Fruit fly (Drosophila melanogaster): Measurements from ENCODE around the gene CG34163.
A peak's percentile ranks its signal among the peaks of the same experiment; 100 is the strongest.

CG34163 gene

dm6 chr2L:12011682-12012655, 23.9 kb downstream of the CG34163 start (continued):
- TF ChIP-seq CG15336 (GFP tag; IDR thresholded peaks at IDR 0.05) (no peak), CG7368 (GFP tag; optimal IDR thresholded peaks at IDR 0.05) (peak; percentile 60), achi (GFP tag; optimal IDR thresholded peaks at IDR 0.05) (peak; percentile 36), CG31627 (GFP tag; optimal IDR thresholded peaks at IDR 0.05) (peak; percentile 73), Ets96B (tag; optimal IDR thresholded peaks at IDR 0.05) (peak; percentile 54), CG6163 (GFP tag; IDR thresholded peaks at IDR 0.05) (no peak), Sox102F (GFP tag; optimal IDR thresholded peaks at IDR 0.05) (peak; percentile 83), CG10631 (GFP tag; optimal IDR thresholded peaks at IDR 0.05) (no peak), vri (GFP tag; optimal IDR thresholded peaks at IDR 0.05) (no peak), pdm3 (GFP tag; optimal IDR thresholded peaks at IDR 0.05) (peak; percentile 52), CG8319 (GFP tag; optimal IDR thresholded peaks at IDR 0.05) (peak; percentile 40), dac (GFP tag; optimal IDR thresholded peaks at IDR 0.05) (peak; percentile 27), CG8632 (GFP tag; optimal IDR thresholded peaks at IDR 0.05) (no peak), CG6792 (GFP tag; optimal IDR thresholded peaks at IDR 0.05) (peak; percentile 73), fd85E (GFP tag; optimal IDR thresholded peaks at IDR 0.05) (no peak), CG1621 (tag; optimal IDR thresholded peaks at IDR 0.05) (peak; percentile 82), salr (GFP tag; optimal IDR thresholded peaks at IDR 0.05) (peak; percentile 1 to 47), CG3032 (tag; optimal IDR thresholded peaks at IDR 0.05) (peak; percentile 72), Hr38 (GFP tag; optimal IDR thresholded peaks at IDR 0.05) (no peak), dsx (GFP tag; optimal IDR thresholded peaks at IDR 0.05; ENCODE audit: poor library complexity, severe bottlenecking) (peak; percentile 92)

- TF ChIP-seq Eip78C (GFP tag): peak; percentile 85
- TF ChIP-seq ss (GFP tag; optimal IDR thresholded peaks at IDR 0.05): no peak
- no peak for TF ChIP-seq CG8119 (GFP tag; IDR thresholded peaks at IDR 0.05)
- peak; percentile 53 for TF ChIP-seq Hr39 (GFP tag; optimal IDR thresholded peaks at IDR 0.05)
- TF ChIP-seq cyc (GFP tag; optimal IDR thresholded peaks at IDR 0.05): peak; percentile 34
- peak; percentile 1 for TF ChIP-seq achi (GFP tag; optimal IDR thresholded peaks at IDR 0.05)
- peak; percentile 19 for TF ChIP-seq Sox14 (GFP tag; optimal IDR thresholded peaks at IDR 0.05)
- TF ChIP-seq lz (GFP tag; optimal IDR thresholded peaks at IDR 0.05): peak; percentile 27
- TF ChIP-seq CG31627 (GFP tag; optimal IDR thresholded peaks at IDR 0.05): peak; percentile 41
- TF ChIP-seq OdsH (GFP tag; optimal IDR thresholded peaks at IDR 0.05): peak; percentile 29
- TF ChIP-seq Smox (GFP tag; optimal IDR thresholded peaks at IDR 0.05): peak; percentile 40
- no peak for TF ChIP-seq CG6276 (GFP tag; optimal IDR thresholded peaks at IDR 0.05)
- TF ChIP-seq Sox102F (GFP tag; optimal IDR thresholded peaks at IDR 0.05): peak; percentile 33
- peak; percentile 48 for TF ChIP-seq CG10631 (GFP tag; optimal IDR thresholded peaks at IDR 0.05)
- TF ChIP-seq esn (GFP tag; optimal IDR thresholded peaks at IDR 0.05): peak; percentile 32
- TF ChIP-seq fd85E (GFP tag; optimal IDR thresholded peaks at IDR 0.05): no peak
- peak; percentile 45 for TF ChIP-seq CG10669 (GFP tag; optimal IDR thresholded peaks at IDR 0.05)
- peak; percentile 32 for TF ChIP-seq CG1621 (tag; optimal IDR thresholded peaks at IDR 0.05)
- no peak for TF ChIP-seq CG32006 (GFP tag; optimal IDR thresholded peaks at IDR 0.05)
- peak in 1 of 2 experiments; percentile 10 for TF ChIP-seq salr (GFP tag; optimal IDR thresholded peaks at IDR 0.05)
- no peak for TF ChIP-seq CG6808 (GFP tag; optimal IDR thresholded peaks at IDR 0.05)
- TF ChIP-seq Ets96B (tag; optimal IDR thresholded peaks at IDR 0.05): peak; percentile 16
- TF ChIP-seq Gug (GFP tag; IDR thresholded peaks at IDR 0.05): no peak
- TF ChIP-seq Hr4 (GFP tag; optimal IDR thresholded peaks at IDR 0.05): no peak
- peak; percentile 52 for TF ChIP-seq pdm3 (GFP tag; optimal IDR thresholded peaks at IDR 0.05)
- TF ChIP-seq topi (GFP tag; optimal IDR thresholded peaks at IDR 0.05): peak; percentile 39
- TF ChIP-seq CG6163 (GFP tag; IDR thresholded peaks at IDR 0.05): peak; percentile 30; the same call in 2 of the 3 replicates
- peak; percentile 54 for TF ChIP-seq acj6 (GFP tag; optimal IDR thresholded peaks at IDR 0.05)
- TF ChIP-seq spab (GFP tag; optimal IDR thresholded peaks at IDR 0.05): no peak
- TF ChIP-seq CG3032 (tag; optimal IDR thresholded peaks at IDR 0.05): peak; percentile 17
Observed at dm6 chr2L:12013243-12013642, 25.2 kb downstream of the CG34163 start.

Data from whole organism, prepupa.